Fruit fly (Drosophila melanogaster) whole organism, prepupa: ENCODE results near the gene Cul5.
A peak's percentile ranks its signal among the peaks of the same experiment; 100 is the strongest.

ENCODE experiments used
- CG10631 ChIP-seq: fragments of 200-800 bp; sonication (Bioruptor generic); optimal IDR thresholded peaks from 2 replicates; lab custom pipeline; 2016; ENCODE audit warnings: missing biosample characterization, missing genetic modification characterization
- CG10669 ChIP-seq: fragments of 200-800 bp; sonication (Bioruptor generic); optimal IDR thresholded peaks from 3 replicates; lab custom pipeline; 2018; ENCODE audit warnings: missing biosample characterization, mild to moderate bottlenecking, missing genetic modification characterization, moderate library complexity
- CG11294 ChIP-seq: fragments of 200-800 bp; sonication (Bioruptor generic); IDR thresholded peaks from 2 replicates; pipeline ENCODE4 v1.3.6; 2022; ENCODE audit warnings: missing biosample characterization, missing genetic modification characterization
- CG11762 ChIP-seq: fragments of 200-800 bp; sonication (Bioruptor generic); optimal IDR thresholded peaks from 3 replicates; lab custom pipeline; 2016; ENCODE audit warnings: missing biosample characterization, missing genetic modification characterization; ENCODE audit not compliant: insufficient read depth
- CG11902 ChIP-seq: fragments of 200-800 bp; sonication (Bioruptor generic); optimal IDR thresholded peaks from 3 replicates; lab custom pipeline; 2016; ENCODE audit warnings: missing biosample characterization, missing genetic modification characterization
- CG15336 ChIP-seq: fragments of 200-800 bp; sonication (Bioruptor generic); IDR thresholded peaks from 2 replicates; pipeline ENCODE4 v1.3.6; 2022; ENCODE audit warnings: missing biosample characterization, missing genetic modification characterization
- CG1621 ChIP-seq: fragments of 200-800 bp; sonication (Bioruptor generic); optimal IDR thresholded peaks from 3 replicates; lab custom pipeline; 2018; ENCODE audit warnings: missing biosample characterization, mild to moderate bottlenecking, missing genetic modification characterization
- CG16779 ChIP-seq: fragments of 200-800 bp; sonication (Bioruptor generic); optimal IDR thresholded peaks from 3 replicates; lab custom pipeline; 2017; ENCODE audit warnings: missing biosample characterization, mild to moderate bottlenecking, missing genetic modification characterization
- CG3032 ChIP-seq: fragments of 200-800 bp; optimal IDR thresholded peaks from 2 replicates; lab custom pipeline; 2019; ENCODE audit warnings: missing biosample characterization, mild to moderate bottlenecking, missing genetic modification characterization, moderate library complexity
- CG31627 ChIP-seq: fragments of 200-800 bp; sonication (Bioruptor generic); optimal IDR thresholded peaks from 3 replicates; lab custom pipeline; 2016; ENCODE audit warnings: missing biosample characterization, missing genetic modification characterization
- CG32006 ChIP-seq: fragments of 200-800 bp; sonication (Bioruptor generic); optimal IDR thresholded peaks from 3 replicates; lab custom pipeline; 2017; ENCODE audit warnings: missing biosample characterization, mild to moderate bottlenecking, missing genetic modification characterization
- CG34406 ChIP-seq: fragments of 200-800 bp; sonication (Bioruptor generic); optimal IDR thresholded peaks from 3 replicates; lab custom pipeline; 2016; ENCODE audit warnings: missing biosample characterization, missing genetic modification characterization
- CG6163 ChIP-seq: fragments of 200-800 bp; sonication (Bioruptor generic); IDR thresholded peaks from 3 replicates; pipeline ENCODE4 v1.3.6; 2022; ENCODE audit warnings: missing biosample characterization, missing genetic modification characterization
- CG6276 ChIP-seq: fragments of 200-800 bp; sonication (Bioruptor generic); optimal IDR thresholded peaks from 2 replicates; lab custom pipeline; 2017; ENCODE audit warnings: missing biosample characterization, mild to moderate bottlenecking, missing genetic modification characterization
- CG6808 ChIP-seq: fragments of 200-800 bp; sonication (Bioruptor generic); optimal IDR thresholded peaks from 3 replicates; lab custom pipeline; 2017; ENCODE audit warnings: missing biosample characterization, missing genetic modification characterization, mild to moderate bottlenecking, moderate library complexity, missing genetic modification reagents
- CG6854 ChIP-seq: fragments of 200-800 bp; sonication (Bioruptor generic); optimal IDR thresholded peaks from 2 replicates; lab custom pipeline; 2017; ENCODE audit warnings: missing biosample characterization, mild to moderate bottlenecking, missing genetic modification characterization
- CG7368 ChIP-seq: fragments of 200-800 bp; sonication (Bioruptor generic); optimal IDR thresholded peaks from 3 replicates; lab custom pipeline; 2016; ENCODE audit warnings: missing biosample characterization, missing genetic modification characterization
- CG8119 ChIP-seq: fragments of 200-800 bp; sonication (Bioruptor generic); IDR thresholded peaks from 3 replicates; pipeline ENCODE4 v1.3.6; 2022; ENCODE audit warnings: missing biosample characterization, missing genetic modification characterization
- CG8319 ChIP-seq: fragments of 200-800 bp; sonication (Bioruptor generic); optimal IDR thresholded peaks from 3 replicates; lab custom pipeline; 2016; ENCODE audit warnings: missing biosample characterization, missing genetic modification characterization
- CG8632 ChIP-seq: fragments of 200-800 bp; sonication (Bioruptor generic); optimal IDR thresholded peaks from 3 replicates; lab custom pipeline; 2016; ENCODE audit warnings: missing biosample characterization, missing genetic modification characterization
- CG9139 ChIP-seq: fragments of 200-800 bp; sonication (Bioruptor generic); optimal IDR thresholded peaks from 3 replicates; lab custom pipeline; 2017; ENCODE audit warnings: missing biosample characterization, mild to moderate bottlenecking, missing genetic modification characterization
- Eip75B ChIP-seq: fragments of 200-800 bp; sonication (Bioruptor generic); optimal IDR thresholded peaks from 3 replicates; lab custom pipeline; 2016; ENCODE audit warnings: missing biosample characterization, missing genetic modification characterization
- Eip78C ChIP-seq: fragments of 200-800 bp; sonication (Bioruptor generic); peaks from one replicate; lab custom pipeline; 2016; ENCODE audit warnings: missing biosample characterization, missing genetic modification characterization
- Eip93F ChIP-seq: fragments of 200-800 bp; sonication (Bioruptor generic); optimal IDR thresholded peaks from 2 replicates; lab custom pipeline; 2016; ENCODE audit warnings: missing biosample characterization, mild to moderate bottlenecking, missing genetic modification characterization
- Ets21C ChIP-seq: fragments of 200-800 bp; sonication (Bioruptor generic); optimal IDR thresholded peaks from 3 replicates; lab custom pipeline; 2016; ENCODE audit warnings: missing biosample characterization, missing genetic modification characterization
- Ets96B ChIP-seq: fragments of 200-800 bp; optimal IDR thresholded peaks from 2 replicates; lab custom pipeline; 2019; ENCODE audit warnings: missing biosample characterization, mild to moderate bottlenecking, missing genetic modification characterization, moderate library complexity
- Gug ChIP-seq: fragments of 200-800 bp; sonication (Bioruptor generic); IDR thresholded peaks from 2 replicates; pipeline ENCODE4 v1.3.6; 2022; ENCODE audit warnings: missing biosample characterization, missing genetic modification characterization
- Hr38 ChIP-seq: sonication (Bioruptor generic); optimal IDR thresholded peaks from 2 replicates; lab custom pipeline; 2016; ENCODE audit warnings: missing biosample characterization, missing genetic modification characterization
- Hr4 ChIP-seq: fragments of 200-800 bp; sonication (Bioruptor generic); optimal IDR thresholded peaks from 3 replicates; lab custom pipeline; 2016; ENCODE audit warnings: missing biosample characterization, missing genetic modification characterization
- Lpt ChIP-seq: fragments of 200-800 bp; sonication (Bioruptor generic); optimal IDR thresholded peaks from 3 replicates; lab custom pipeline; 2016; ENCODE audit warnings: missing biosample characterization, missing genetic modification characterization
- OdsH ChIP-seq: fragments of 200-800 bp; sonication (Bioruptor generic); optimal IDR thresholded peaks from 3 replicates; lab custom pipeline; 2016; ENCODE audit warnings: missing biosample characterization, missing genetic modification characterization
- Smox ChIP-seq: fragments of 200-800 bp; sonication (Bioruptor generic); optimal IDR thresholded peaks from 3 replicates; lab custom pipeline; 2016; ENCODE audit warnings: missing biosample characterization, missing genetic modification characterization
- Sox102F ChIP-seq: fragments of 200-800 bp; sonication (Bioruptor generic); optimal IDR thresholded peaks from 2 replicates; lab custom pipeline; 2016; ENCODE audit warnings: missing biosample characterization, mild to moderate bottlenecking, missing genetic modification characterization
- Sox15 ChIP-seq: fragments of 200-800 bp; sonication (Bioruptor generic); optimal IDR thresholded peaks from 3 replicates; lab custom pipeline; 2016; ENCODE audit warnings: missing biosample characterization, missing genetic modification characterization
- achi ChIP-seq: fragments of 200-800 bp; sonication (Bioruptor generic); optimal IDR thresholded peaks from 3 replicates; lab custom pipeline; 2016; ENCODE audit warnings: missing biosample characterization, missing genetic modification characterization
- acj6 ChIP-seq: fragments of 200-800 bp; sonication (Bioruptor generic); optimal IDR thresholded peaks from 3 replicates; lab custom pipeline; 2016; ENCODE audit warnings: missing biosample characterization, missing genetic modification characterization
- cyc ChIP-seq: fragments of 200-800 bp; sonication (Bioruptor generic); optimal IDR thresholded peaks from 3 replicates; lab custom pipeline; 2016; ENCODE audit warnings: missing biosample characterization, missing genetic modification characterization
- dsx ChIP-seq: fragments of 200-800 bp; optimal IDR thresholded peaks from 3 replicates; lab custom pipeline; 2019; ENCODE audit warnings: missing biosample characterization, mild to moderate bottlenecking, missing genetic modification characterization, moderate library complexity; ENCODE audit not compliant: poor library complexity, severe bottlenecking
- eg ChIP-seq: fragments of 200-800 bp; sonication (Bioruptor generic); IDR thresholded peaks from 3 replicates; pipeline ENCODE4 v1.3.6; 2022; ENCODE audit warnings: missing biosample characterization, missing genetic modification characterization
- esn ChIP-seq: fragments of 200-800 bp; sonication (Bioruptor generic); optimal IDR thresholded peaks from 2 replicates; lab custom pipeline; 2016; ENCODE audit warnings: missing biosample characterization, mild to moderate bottlenecking, missing genetic modification characterization, moderate library complexity
- fd59A ChIP-seq: fragments of 200-800 bp; sonication (Bioruptor generic); optimal IDR thresholded peaks from 2 replicates; lab custom pipeline; 2017; ENCODE audit warnings: missing biosample characterization, mild to moderate bottlenecking, missing genetic modification characterization, missing genetic modification reagents
- fkh ChIP-seq: fragments of 200-800 bp; sonication (Bioruptor generic); optimal IDR thresholded peaks from 3 replicates; lab custom pipeline; 2017; ENCODE audit warnings: missing biosample characterization, mild to moderate bottlenecking, missing genetic modification characterization, moderate library complexity
- net ChIP-seq: fragments of 200-800 bp; sonication (Bioruptor generic); optimal IDR thresholded peaks from 3 replicates; lab custom pipeline; 2016; ENCODE audit warnings: missing biosample characterization, missing genetic modification characterization
- spab ChIP-seq: fragments of 200-800 bp; sonication (Bioruptor generic); optimal IDR thresholded peaks from 2 replicates; lab custom pipeline; 2017; ENCODE audit warnings: missing biosample characterization, mild to moderate bottlenecking, missing genetic modification characterization, missing genetic modification reagents
- svp ChIP-seq: fragments of 200-800 bp; sonication (Bioruptor generic); peaks from one replicate; lab custom pipeline; 2016; ENCODE audit warnings: missing biosample characterization, missing genetic modification characterization
- topi ChIP-seq: fragments of 200-800 bp; sonication (Bioruptor generic); optimal IDR thresholded peaks from 3 replicates; lab custom pipeline; 2016; ENCODE audit warnings: missing biosample characterization, missing genetic modification characterization
- vri ChIP-seq: fragments of 200-800 bp; sonication (Bioruptor generic); optimal IDR thresholded peaks from 3 replicates; lab custom pipeline; 2016; ENCODE audit warnings: missing biosample characterization, mild to moderate bottlenecking, missing genetic modification characterization

Gene Cul5

DNA sequence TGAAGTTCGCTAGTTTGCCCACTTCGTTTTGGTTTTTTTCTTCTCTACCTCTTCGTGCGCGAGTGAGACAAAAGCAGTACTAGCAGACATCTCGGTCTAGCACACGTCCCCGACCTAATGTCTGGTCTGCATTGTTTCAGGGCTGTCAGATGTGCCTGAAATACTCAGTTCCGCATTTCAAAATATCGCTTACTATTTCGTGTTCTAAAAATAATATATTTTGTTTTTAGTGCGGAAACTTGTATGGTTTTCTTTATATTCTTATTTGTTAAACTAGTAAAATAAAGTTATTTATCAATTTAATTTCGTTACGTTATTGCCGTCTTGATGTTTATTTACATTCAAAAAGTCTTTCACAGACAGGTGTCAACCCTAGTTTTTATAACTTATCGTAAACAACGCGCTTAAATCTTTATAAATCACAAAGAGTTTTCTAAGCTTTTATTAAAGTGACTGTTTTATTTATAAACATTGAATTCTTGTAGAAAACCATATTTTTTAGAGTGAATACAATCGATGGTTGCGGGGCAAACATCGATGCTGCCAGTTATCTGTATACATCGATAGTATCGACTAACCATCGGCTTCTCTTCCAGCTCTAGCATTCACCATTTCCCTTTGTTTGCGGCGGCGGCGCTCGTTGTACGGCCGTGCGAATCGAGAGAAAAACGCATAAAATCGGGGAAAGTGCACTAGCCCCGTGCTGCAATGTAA is 589 bp upstream of the Cul5 start (continued):
- TF ChIP-seq Ets21C (GFP tag; lab: Kevin White, UChicago): peak; percentile 35
- peak; percentile 67 for TF ChIP-seq net (GFP tag; lab: Kevin White, UChicago)
- TF ChIP-seq CG11294 (GFP tag; lab: Robert Waterston, UW): no peak
- peak; percentile 26 for TF ChIP-seq Eip93F (GFP tag; lab: Kevin White, UChicago)
- TF ChIP-seq fkh (GFP tag; lab: Kevin White, UChicago): peak; percentile 55
- TF ChIP-seq CG32006 (GFP tag; lab: Kevin White, UChicago): peak; percentile 78
- no peak for TF ChIP-seq CG6854
- peak; percentile 82 for TF ChIP-seq CG10631 (GFP tag; lab: Kevin White, UChicago)
- TF ChIP-seq CG10669 (GFP tag; lab: Kevin White, UChicago): peak; percentile 72

DNA sequence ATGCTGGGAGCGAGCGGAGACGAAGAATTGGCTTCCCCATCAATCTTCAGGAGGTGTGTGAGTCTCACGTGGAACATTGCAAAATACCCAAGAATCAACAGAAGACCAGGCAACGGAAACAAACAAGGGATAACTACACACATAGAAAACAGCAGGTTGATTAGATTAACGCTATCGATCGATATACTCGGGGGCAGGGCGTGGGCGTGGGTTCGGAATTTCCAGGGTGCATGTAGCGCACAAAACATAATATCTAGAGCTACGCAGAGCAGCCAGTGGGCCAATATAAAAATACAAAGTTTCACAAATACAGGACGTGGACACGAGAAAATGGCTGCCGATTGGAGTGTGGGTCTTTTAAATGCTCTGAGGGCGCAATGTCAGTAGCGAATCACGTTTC is 3.4 kb downstream of the Cul5 start:
- TF ChIP-seq CG15336 (GFP tag; lab: Robert Waterston, UW) (no peak), CG34406 (GFP tag; lab: Kevin White, UChicago) (no peak), Eip75B (GFP tag; lab: Kevin White, UChicago) (no peak), Sox102F (no peak), CG9139 (GFP tag; lab: Kevin White, UChicago) (no peak)

DNA sequence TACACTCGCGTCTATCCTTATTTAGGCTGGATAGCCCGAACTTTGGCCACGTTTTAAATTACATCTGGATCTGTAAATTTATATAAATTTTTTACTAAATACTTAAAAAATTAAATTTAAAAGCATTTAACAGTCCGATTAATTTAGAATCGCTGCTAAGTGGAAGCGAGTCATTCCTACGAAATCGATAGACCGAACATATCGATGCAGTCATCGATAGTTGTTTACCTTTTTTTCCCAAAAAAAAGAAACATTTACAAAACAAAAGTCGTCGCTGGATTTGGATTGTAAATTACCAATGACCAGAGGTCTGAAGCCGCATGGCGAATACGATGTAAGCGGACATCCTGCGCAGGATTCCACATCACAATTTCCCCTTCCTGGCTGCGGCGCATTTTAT is 7.1 kb downstream of the Cul5 start, which contains the start of gene Sirt7:
TSS of gene Sirt7 (plus strand) at position 218 of the 400 bp plus-strand sequence.
- TF ChIP-seq topi (GFP tag; lab: Kevin White, UChicago) (no peak), CG8119 (GFP tag; lab: Robert Waterston, UW) (peak; percentile 76; the same call in 2 of the 3 replicates), CG11902 (no peak), CG8632 (no peak), svp (no peak), CG10631 (GFP tag; lab: Kevin White, UChicago) (no peak), CG16779 (peak; percentile 74), spab (GFP tag; lab: Kevin White, UChicago) (peak; percentile 60), fkh (GFP tag; lab: Kevin White, UChicago) (peak; percentile 92), Lpt (GFP tag; lab: Kevin White, UChicago) (no peak), CG10669 (GFP tag; lab: Kevin White, UChicago) (no peak), Eip75B (GFP tag; lab: Kevin White, UChicago) (no peak), CG1621 (tag; lab: Kevin White, UChicago) (peak; percentile 76), CG31627 (GFP tag; lab: Kevin White, UChicago) (no peak), acj6 (no peak), CG7368 (no peak), Smox (GFP tag; lab: Kevin White, UChicago) (no peak), achi (GFP tag; lab: Kevin White, UChicago) (no peak), OdsH (GFP tag; lab: Kevin White, UChicago) (no peak), dsx (peak; percentile 74), CG8319 (no peak), Eip78C (GFP tag; lab: Kevin White, UChicago) (no peak), Sox15 (GFP tag; lab: Kevin White, UChicago) (no peak), CG3032 (tag; lab: Kevin White, UChicago) (peak; percentile 80), fd59A (GFP tag; lab: Kevin White, UChicago) (peak; percentile 0), Ets96B (tag; lab: Kevin White, UChicago) (peak; percentile 79), Hr4 (no peak), Hr38 (GFP tag; lab: Kevin White, UChicago) (no peak), CG6808 (GFP tag; lab: Kevin White, UChicago) (no peak), cyc (no peak), CG11762 (GFP tag; lab: Kevin White, UChicago) (no peak), CG6276 (no peak), esn (peak; percentile 13), CG6163 (GFP tag; lab: Robert Waterston, UW) (peak; percentile 88), CG9139 (GFP tag; lab: Kevin White, UChicago) (peak; percentile 58), vri (GFP tag; lab: Kevin White, UChicago) (no peak), Eip93F (GFP tag; lab: Kevin White, UChicago) (peak; percentile 62), eg (peak; percentile 91), Gug (GFP tag; lab: Robert Waterston, UW) (peak; percentile 49)
